Worm (Caenorhabditis elegans) whole organism, early embryonic: ENCODE results near the gene vha-8.

Experiments used
- B0310.2 ChIP-seq: sonication (generic microtip); optimal IDR thresholded peaks from 2 replicates; lab custom pipeline; 2016; ENCODE audit warnings: mild to moderate bottlenecking, missing genetic modification characterization, missing compliant biosample characterization
- F13C5.2 ChIP-seq: sonication (generic microtip); optimal IDR thresholded peaks from 2 replicates; lab custom pipeline; 2017; ENCODE audit warnings: mild to moderate bottlenecking, missing genetic modification characterization, inconsistent platforms, missing compliant biosample characterization
- aly-1 ChIP-seq: sonication (generic microtip); optimal IDR thresholded peaks from 2 replicates; lab custom pipeline; 2016; ENCODE audit warnings: missing genetic modification characterization, missing compliant biosample characterization
- ama-1 ChIP-seq: fragments of 150-350 bp; optimal IDR thresholded peaks from 2 replicates; lab custom pipeline; 2014
- ceh-13 ChIP-seq: fragments of 200-800 bp; sonication (Bioruptor generic); optimal IDR thresholded peaks from 2 replicates; lab custom pipeline; 2018; ENCODE audit warnings: mild to moderate bottlenecking, missing genetic modification characterization, missing compliant biosample characterization
- ceh-36 ChIP-seq: sonication (generic microtip); optimal IDR thresholded peaks from 2 replicates; lab custom pipeline; 2016; ENCODE audit warnings: missing genetic modification characterization, inconsistent platforms, missing compliant biosample characterization
- flt-1 ChIP-seq: fragments of 200-800 bp; sonication (Bioruptor generic); IDR thresholded peaks from 2 replicates; pipeline ENCODE4 v1.3.6; 2022; ENCODE audit warnings: missing genetic modification characterization, missing compliant biosample characterization
- hmg-4 ChIP-seq: fragments of 200-800 bp; sonication (Bioruptor generic); optimal IDR thresholded peaks from 2 replicates; lab custom pipeline; 2018; ENCODE audit warnings: mild to moderate bottlenecking, missing genetic modification characterization, missing compliant biosample characterization
- sea-1 ChIP-seq: fragments of 200-800 bp; sonication (Bioruptor generic); conservative IDR thresholded peaks from 2 replicates; pipeline ENCODE4 v1.3.6; 2022; ENCODE audit warnings: missing genetic modification characterization, missing compliant biosample characterization
- tbx-11 ChIP-seq: fragments of 200-800 bp; sonication (Bioruptor generic); IDR thresholded peaks from 2 replicates; pipeline ENCODE4 v1.3.6; 2022; ENCODE audit warnings: missing genetic modification characterization, missing compliant biosample characterization
- tbx-37 ChIP-seq: fragments of 200-800 bp; sonication (Bioruptor generic); conservative IDR thresholded peaks from 2 replicates; pipeline ENCODE4 v1.3.6; 2022; ENCODE audit warnings: missing genetic modification reagents, missing genetic modification characterization, missing compliant biosample characterization

ce11 chrIV:6809756-6810155, 18.9 kb downstream of the vha-8 start:
- TF ChIP-seq ceh-13 (GFP tag; lab: Kevin White, UChicago) (no peak), tbx-11 (GFP tag; lab: Robert Waterston, UW) (no peak), B0310.2 (tag; lab: Kevin White, UChicago) (no peak), ceh-36 (tag; lab: Kevin White, UChicago) (no peak), hmg-4 (no peak), flt-1 (GFP tag; lab: Robert Waterston, UW) (no peak), ama-1 (lab: Kevin White, UChicago) (no peak), tbx-37 (GFP tag; lab: Robert Waterston, UW) (no peak), sea-1 (GFP tag; lab: Robert Waterston, UW) (no peak), aly-1 (tag; lab: Kevin White, UChicago) (no peak), F13C5.2 (tag; lab: Kevin White, UChicago) (peak; percentile 37)
